1 fruit fly cellular context compared by ENCODE assay signal in genomic region chr3R:22139113-22139512, dm6.
TF ChIP-seq lines count a peak whose summit lies in the region.

No protein-coding gene starts in this region.

TF ChIP-seq in whole organism, embryonic, 481 proteins besides CTCF, POLR2A, EP300 and RAD21 (continued from another document):
- TF ChIP-seq TFAM (GFP tag; optimal IDR thresholded peaks at IDR 0.05; lab: Kevin White, UChicago), result no peak
- no peak for TF ChIP-seq lbe (GFP tag; optimal IDR thresholded peaks at IDR 0.05; lab: Kevin White, UChicago)
- no peak for TF ChIP-seq Hey (tag; optimal IDR thresholded peaks at IDR 0.05; lab: Kevin White, UChicago)
- TF ChIP-seq CG2202 (tag; optimal IDR thresholded peaks at IDR 0.05; lab: Kevin White, UChicago), result peak; percentile 55
- TF ChIP-seq ab (GFP tag; optimal IDR thresholded peaks at IDR 0.05; lab: Kevin White, UChicago), result no peak
- peak; percentile 52 for TF ChIP-seq CG10209 (GFP tag; optimal IDR thresholded peaks at IDR 0.05; lab: Kevin White, UChicago)
- no peak for TF ChIP-seq Doc3 (GFP tag; IDR thresholded peaks at IDR 0.05; lab: Robert Waterston, UW; ENCODE audit: partially characterized antibody)
- no peak for TF ChIP-seq Tbp (GFP tag; optimal IDR thresholded peaks at IDR 0.05; lab: Kevin White, UChicago)
- no peak for TF ChIP-seq nerfin-1 (tag; optimal IDR thresholded peaks at IDR 0.05; lab: Kevin White, UChicago)
- TF ChIP-seq gfzf (GFP tag; optimal IDR thresholded peaks at IDR 0.05; lab: Kevin White, UChicago), result no peak
- TF ChIP-seq CG33213 (GFP tag; optimal IDR thresholded peaks at IDR 0.05; lab: Kevin White, UChicago), result peak; percentile 38
- no peak; the same call in 1 of the 2 replicates for TF ChIP-seq CG9932 (GFP tag; IDR thresholded peaks at IDR 0.05; lab: Robert Waterston, UW)
- TF ChIP-seq Fer1 (GFP tag; optimal IDR thresholded peaks at IDR 0.05; lab: Kevin White, UChicago), result no peak
TF ChIP-seq in whole organism, embryonic: peak in this region for 289.
